Fruit fly (Drosophila melanogaster) Kc167 (cell line): ENCODE data around the gene CG3868.

Source experiments
- Myc ChIP-seq: fragments of >200 bp; optimal IDR thresholded peaks from 2 replicates; lab custom pipeline; 2017; ENCODE audit warnings: missing external identifiers
- Sin3A ChIP-seq: fragments of >200 bp; optimal IDR thresholded peaks from 2 replicates; lab custom pipeline; 2018; ENCODE audit warnings: missing external identifiers
- h ChIP-seq: fragments of >200 bp; optimal IDR thresholded peaks from 3 replicates; lab custom pipeline; 2018; ENCODE audit warnings: missing external identifiers
- insv ChIP-seq: fragments of >200 bp; optimal IDR thresholded peaks from 3 replicates; lab custom pipeline; 2018; ENCODE audit warnings: missing external identifiers
- psq ChIP-seq: fragments of >200 bp; optimal IDR thresholded peaks from 2 replicates; lab custom pipeline; 2017; ENCODE audit warnings: missing external identifiers
- ttk ChIP-seq: sonication (Bioruptor generic); optimal IDR thresholded peaks from 2 replicates; lab custom pipeline; 2017; ENCODE audit warnings: missing external identifiers

Gene CG3868

DNA sequence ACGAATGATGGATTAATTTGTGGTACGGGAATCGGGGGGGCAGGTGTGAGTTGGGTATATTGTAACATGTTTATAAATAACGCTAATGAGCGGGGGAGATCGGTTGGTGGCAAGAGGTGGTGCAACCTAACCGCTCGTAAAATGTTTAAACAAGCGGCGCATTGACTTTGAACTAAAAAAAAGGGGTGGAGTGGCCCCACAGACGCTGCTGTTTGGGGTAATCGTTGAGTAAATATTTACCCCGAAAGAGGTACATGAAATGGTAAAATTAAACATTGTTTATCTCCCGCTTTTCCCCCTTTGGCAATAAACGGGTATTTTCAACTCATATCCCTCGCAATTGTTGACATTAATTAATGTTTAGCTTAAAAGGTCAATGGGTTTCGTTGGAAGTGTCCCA lies 36.4 kb downstream of the CG3868 start:
- TF ChIP-seq Sin3A (lab: Kevin White, UChicago): no peak
- no peak for TF ChIP-seq insv (lab: Kevin White, UChicago)
- TF ChIP-seq h (lab: Kevin White, UChicago): no peak
- TF ChIP-seq ttk: no peak
- TF ChIP-seq Myc (lab: Kevin White, UChicago): no peak
- no peak for TF ChIP-seq psq (lab: Kevin White, UChicago)

DNA sequence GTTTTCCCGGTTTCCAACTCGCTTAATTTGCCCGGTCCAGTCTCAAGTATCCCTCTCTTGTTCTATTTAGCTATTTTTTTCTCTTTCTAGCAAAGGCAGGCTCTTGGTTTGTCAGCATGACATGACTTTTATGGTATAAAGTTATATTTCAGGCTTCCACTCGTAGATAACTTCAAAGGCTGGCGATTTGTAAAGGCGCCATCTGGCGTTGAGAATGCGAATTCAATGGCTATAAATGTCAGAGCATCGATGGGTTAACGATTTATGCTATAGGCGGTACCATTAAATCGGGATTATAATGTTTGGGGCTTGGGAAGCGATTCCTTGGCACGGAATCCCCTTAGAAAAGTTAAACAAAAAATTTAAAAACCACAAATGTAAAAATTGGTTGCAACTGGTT lies 37.1 kb downstream of the CG3868 start:
- TF ChIP-seq ttk (no peak), Sin3A (lab: Kevin White, UChicago) (no peak), insv (lab: Kevin White, UChicago) (no peak), psq (lab: Kevin White, UChicago) (no peak), Myc (lab: Kevin White, UChicago) (no peak), h (lab: Kevin White, UChicago) (no peak)

DNA sequence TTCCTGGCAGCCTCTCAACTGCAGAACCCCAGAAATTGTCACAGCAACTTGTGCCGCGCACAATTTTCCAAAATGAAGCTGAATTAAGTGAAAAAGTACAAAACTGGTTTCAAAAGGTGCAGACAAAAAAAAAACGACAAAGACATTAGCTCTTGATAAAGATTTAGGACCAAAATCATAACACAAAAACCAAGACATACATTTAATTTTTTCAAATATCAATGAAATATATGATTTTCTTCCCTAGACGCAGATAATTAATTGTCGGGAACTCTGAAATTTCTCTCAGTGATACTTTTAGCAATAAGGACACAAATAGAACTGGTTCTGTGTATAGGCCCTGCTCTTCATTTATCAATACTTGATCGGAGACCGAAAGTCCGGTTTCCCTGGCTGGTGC lies 37.8 kb downstream of the CG3868 start:
- TF ChIP-seq ttk: no peak

DNA sequence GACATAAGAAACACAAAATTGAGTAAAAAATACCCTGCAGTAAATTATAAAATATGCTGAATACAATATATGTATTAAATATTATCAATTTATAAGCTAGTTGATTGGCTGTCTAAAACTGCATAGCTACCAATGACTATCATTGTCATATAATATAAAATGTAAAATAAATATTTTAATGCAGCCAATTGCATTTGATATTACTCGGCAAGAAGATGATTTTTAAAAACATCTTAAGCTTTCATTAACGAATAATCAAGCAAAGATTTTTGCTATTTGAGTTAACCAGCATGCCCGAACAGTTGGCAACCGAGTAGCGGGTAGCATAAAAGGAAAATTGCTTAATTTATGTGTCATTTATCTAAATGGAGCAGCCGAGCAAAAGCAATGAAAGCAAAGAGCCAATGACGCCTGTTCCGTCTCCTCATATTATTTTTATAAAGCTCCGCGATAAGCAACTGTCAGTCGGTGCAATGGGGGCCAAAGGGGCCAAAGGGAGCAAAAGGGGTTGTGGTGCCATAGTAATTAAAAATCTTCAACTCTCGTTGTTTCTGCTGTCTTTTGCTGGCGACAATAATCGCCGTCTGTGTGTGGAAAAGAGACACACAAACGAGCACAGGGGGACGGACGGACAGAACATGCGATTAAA lies 39.3 kb downstream of the CG3868 start:
- TF ChIP-seq psq (lab: Kevin White, UChicago) (no peak), Myc (lab: Kevin White, UChicago) (no peak), Sin3A (lab: Kevin White, UChicago) (no peak), h (lab: Kevin White, UChicago) (no peak), ttk (no peak), insv (lab: Kevin White, UChicago) (no peak)

DNA sequence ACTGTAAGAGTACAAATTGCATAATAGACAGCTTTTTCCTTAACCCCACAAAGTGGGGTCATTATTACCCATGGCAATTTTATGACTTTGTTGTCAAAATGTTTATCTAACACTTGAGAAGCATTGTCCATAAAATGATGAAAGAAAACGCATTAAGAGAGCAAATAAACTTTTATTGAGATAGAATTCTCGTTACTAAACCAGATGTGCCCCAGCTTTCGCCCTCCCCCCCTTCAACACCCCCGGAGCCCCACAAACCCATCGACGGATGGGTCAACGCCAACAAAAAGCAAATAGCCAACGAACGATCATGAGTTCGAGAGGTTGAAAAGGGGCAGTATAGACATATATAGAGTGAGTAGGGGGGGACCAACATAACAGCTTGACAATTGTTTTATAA lies 39.9 kb downstream of the CG3868 start:
- no peak for TF ChIP-seq Myc (lab: Kevin White, UChicago)
- TF ChIP-seq h (lab: Kevin White, UChicago): no peak
- no peak for TF ChIP-seq insv (lab: Kevin White, UChicago)
- TF ChIP-seq Sin3A (lab: Kevin White, UChicago): no peak
- TF ChIP-seq ttk: no peak
- no peak for TF ChIP-seq psq (lab: Kevin White, UChicago)

DNA sequence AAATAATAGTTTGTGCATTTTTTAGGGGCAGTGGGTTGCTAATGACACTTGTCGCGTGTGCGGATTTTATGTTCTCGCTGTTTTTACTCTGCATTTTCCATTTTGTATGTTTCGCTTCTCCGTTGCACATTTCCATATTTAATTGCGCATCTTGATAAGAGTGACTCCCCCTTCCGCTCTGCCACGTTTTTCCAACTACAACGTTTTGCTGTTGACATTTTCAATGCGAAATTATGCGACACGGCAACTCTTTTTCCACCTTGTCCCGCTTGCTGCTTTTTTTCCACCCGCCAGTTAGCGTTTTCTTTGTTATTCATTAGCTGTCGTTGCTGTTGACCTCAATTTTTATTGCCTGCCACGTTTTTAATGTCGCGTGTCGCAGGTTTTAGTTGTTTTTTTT lies 40.5 kb downstream of the CG3868 start:
- no peak for TF ChIP-seq h (lab: Kevin White, UChicago)
- no peak for TF ChIP-seq insv (lab: Kevin White, UChicago)
- TF ChIP-seq psq (lab: Kevin White, UChicago): no peak
- TF ChIP-seq Sin3A (lab: Kevin White, UChicago): no peak
- no peak for TF ChIP-seq ttk
- no peak for TF ChIP-seq Myc (lab: Kevin White, UChicago)

DNA sequence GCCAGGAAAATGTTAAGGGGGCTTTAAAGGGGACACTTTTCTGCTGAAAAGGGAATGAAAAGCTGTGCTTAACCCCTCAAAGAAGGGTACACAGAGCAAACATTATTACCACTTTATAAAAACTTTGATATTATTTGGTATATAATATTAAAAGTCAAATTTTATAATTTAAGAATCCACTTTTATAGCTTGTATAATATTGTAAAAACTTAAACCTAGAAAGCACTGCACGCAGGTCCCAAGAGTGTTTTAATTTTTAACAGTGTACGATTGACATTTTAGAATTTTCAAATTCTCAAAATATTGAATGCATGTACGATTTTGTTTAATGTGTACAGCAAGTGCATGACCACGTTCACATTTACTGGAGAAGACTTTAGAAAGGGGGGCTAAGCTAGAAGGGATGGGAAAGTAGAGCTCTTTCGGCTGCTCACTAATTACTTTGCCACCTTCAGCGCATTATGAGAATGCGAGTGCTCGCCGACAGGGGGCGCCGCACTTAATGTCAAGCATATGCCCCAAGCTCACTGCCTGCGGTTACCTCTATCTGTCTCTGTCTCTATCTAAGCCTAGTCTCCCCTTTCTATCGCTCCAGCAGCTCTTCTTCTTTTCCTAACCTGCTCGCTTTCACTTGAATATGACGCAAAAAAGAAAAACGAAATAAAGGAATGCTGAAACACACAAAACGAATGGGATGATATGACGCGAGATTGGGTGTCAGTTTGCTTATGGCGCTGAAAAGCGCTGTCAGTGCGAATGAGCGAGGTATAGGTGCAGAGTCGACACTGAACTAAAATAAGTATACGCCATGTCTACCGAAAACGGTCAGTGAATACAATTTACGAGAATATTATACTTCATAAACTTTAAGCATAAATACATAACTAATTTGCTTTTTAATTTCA lies 42.5 kb downstream of the CG3868 start:
- TF ChIP-seq insv (lab: Kevin White, UChicago): no peak
- no peak for TF ChIP-seq Sin3A (lab: Kevin White, UChicago)

DNA sequence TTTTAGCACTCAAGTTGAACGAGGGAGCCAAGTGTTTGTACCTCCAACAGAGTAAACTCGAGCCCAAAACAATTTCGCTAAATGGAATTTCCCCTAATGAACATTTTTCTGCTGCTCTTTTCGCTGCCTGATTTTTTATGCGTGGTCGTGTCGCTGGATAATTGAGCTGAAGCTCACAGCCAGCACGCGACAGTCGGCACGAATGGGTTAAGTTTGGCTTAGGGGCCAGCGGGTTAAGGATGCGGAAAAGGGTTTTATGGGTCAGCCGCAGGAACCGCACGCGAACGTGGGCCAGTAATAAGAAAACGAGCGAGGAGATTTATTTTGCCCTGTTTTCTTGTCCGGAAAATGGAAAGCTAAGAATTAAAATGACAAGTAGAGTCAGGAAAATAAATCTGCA lies 43.6 kb downstream of the CG3868 start:
- TF ChIP-seq psq (lab: Kevin White, UChicago) (no peak), h (lab: Kevin White, UChicago) (no peak), Myc (lab: Kevin White, UChicago) (no peak), ttk (no peak), Sin3A (lab: Kevin White, UChicago) (no peak), insv (lab: Kevin White, UChicago) (no peak)

DNA sequence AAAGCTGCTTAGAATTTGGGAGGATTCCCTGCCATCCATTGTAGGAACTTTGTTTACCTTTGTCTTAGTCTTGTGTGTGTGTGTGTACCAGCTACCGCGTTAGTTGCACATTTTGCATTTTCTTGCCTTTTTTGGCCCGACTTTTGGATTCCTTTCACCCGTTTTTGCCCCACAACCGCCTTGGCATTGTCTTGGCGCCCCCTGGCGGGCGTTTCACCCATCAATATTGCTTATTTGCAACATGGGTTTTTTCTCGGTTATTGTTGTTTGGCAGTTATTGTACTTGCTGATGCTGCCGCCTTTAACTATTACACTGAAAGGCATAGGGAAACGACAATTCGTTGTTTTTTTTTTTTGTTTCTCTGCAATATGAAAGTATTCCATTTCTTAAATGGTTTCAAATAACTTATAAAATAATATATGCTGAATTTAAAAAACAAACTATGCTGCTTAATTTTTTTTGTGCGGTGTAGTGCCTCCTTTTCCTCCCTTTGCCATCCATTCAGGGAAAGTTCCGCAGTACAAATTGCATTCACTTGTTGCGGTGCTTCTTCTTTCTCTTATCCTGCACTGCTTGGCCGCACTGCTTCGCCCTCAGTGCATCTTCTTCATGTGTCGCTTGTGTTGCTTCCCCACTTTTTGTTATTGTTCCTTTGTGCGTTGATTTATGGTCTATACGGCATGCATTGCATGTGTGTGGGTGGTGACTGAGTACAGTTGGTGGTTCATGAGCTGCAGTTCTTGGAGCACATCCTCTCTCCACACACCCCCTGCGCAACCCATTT lies 45.8 kb downstream of the CG3868 start:
- TF ChIP-seq ttk: no peak
- no peak for TF ChIP-seq psq (lab: Kevin White, UChicago)
- no peak for TF ChIP-seq h (lab: Kevin White, UChicago)
- no peak for TF ChIP-seq insv (lab: Kevin White, UChicago)
- no peak for TF ChIP-seq Sin3A (lab: Kevin White, UChicago)
- no peak for TF ChIP-seq Myc (lab: Kevin White, UChicago)

DNA sequence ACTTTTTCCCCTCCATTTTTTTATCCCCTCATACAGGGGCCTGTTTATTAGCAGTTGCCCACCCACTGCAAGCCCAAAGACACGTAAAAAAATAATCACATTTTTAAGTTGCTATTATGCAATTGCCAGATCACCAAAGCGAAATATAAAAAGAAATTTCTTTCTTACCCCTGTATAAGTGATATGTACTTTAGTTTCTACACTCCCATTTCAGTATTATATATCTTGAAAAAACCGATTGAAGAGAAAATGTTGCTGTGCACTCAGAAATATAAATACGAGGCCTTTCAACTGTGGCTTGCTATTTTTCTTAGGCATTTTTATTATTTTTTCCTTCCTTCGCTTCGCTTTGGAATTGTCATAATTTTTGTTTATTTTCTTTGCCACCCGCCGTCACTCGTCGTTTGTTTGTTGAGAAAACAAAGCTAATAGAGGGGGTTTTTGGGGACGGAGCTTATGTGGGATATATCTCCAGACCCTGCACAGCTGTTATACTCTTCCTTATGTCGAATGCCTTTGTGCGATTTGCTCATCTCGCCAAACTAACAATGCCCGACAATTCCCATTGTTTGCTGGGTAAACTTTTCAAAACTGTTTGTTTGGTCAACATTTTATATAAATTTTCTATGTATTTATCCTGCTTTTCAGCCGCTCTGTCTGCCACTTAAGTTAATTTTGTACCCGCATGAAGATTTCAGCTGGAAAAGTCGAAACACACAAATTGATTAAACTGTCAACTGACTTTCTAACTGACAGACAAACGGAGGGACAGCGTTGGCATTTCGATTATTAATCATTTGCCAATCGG lies 48.0 kb downstream of the CG3868 start:
- TF ChIP-seq psq (lab: Kevin White, UChicago) (no peak), ttk (no peak), h (lab: Kevin White, UChicago) (no peak), Myc (lab: Kevin White, UChicago) (no peak), Sin3A (lab: Kevin White, UChicago) (no peak), insv (lab: Kevin White, UChicago) (no peak)

DNA sequence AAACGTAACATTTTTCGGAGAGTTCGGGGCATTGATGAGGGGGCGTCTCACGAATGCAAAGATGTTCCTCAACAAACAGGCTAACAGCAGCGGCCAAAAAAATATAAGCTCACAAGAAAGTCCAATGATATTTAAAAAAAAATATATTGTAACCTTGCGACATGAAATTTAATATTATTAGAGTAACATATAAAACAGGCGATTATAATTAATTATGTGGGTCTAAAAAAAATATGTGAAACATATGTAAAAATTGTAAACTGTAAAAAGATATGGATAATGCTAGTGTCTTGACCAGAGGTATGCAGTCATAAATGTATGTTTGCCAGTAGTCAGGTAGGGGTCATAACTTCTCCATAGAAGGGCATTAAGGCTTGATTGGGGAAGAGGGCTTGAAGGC lies 49.4 kb downstream of the CG3868 start:
- TF ChIP-seq insv (lab: Kevin White, UChicago) (no peak), Sin3A (lab: Kevin White, UChicago) (no peak), psq (lab: Kevin White, UChicago) (no peak)
